Worm (Caenorhabditis elegans) whole organism, dauer: ENCODE results near the gene W02G9.4.
"Not testable (repeated sequence)": the region's sequence is repeated elsewhere in the genome, so short reads cannot be mapped to it uniquely, and the experiment has no call there.

ENCODE experiments used
- unc-62 ChIP-seq: sonication (generic microtip); optimal IDR thresholded peaks from 2 replicates; lab custom pipeline; 2017; ENCODE audit warnings: missing biosample characterization, missing genetic modification reagents, missing genetic modification characterization

The W02G9.4 gene

ce11 chrV:2666600-2666999 lies at the start of gene W02G9.4:
TSS of gene W02G9.4 (plus strand) at chrV:2666900.
- no peak for TF ChIP-seq unc-62 (GFP tag; lab: Kevin White, UChicago)

- TF ChIP-seq unc-62 (GFP tag; lab: Kevin White, UChicago), result no peak
These were observed 49.2 kb upstream of the W02G9.4 start for ce11 chrV:2617499-2617898.

ce11 chrV:2621879-2622278 lies 44.8 kb upstream of the W02G9.4 start, which contains the start of gene srh-271:
TSS of gene srh-271 (minus strand) at chrV:2621979.
- no peak for TF ChIP-seq unc-62 (GFP tag; lab: Kevin White, UChicago)

- TF ChIP-seq unc-62 (GFP tag; lab: Kevin White, UChicago), result no peak
These were observed 42.9 kb upstream of the W02G9.4 start for ce11 chrV:2623765-2624164.

- TF ChIP-seq unc-62 (GFP tag; lab: Kevin White, UChicago), result not testable (repeated sequence)
These were observed 41.3 kb upstream of the W02G9.4 start, which contains the start of gene sknr-1 for ce11 chrV:2625360-2625759. TSS of gene sknr-1 (minus strand) at chrV:2625460.

ce11 chrV:2638545-2638944 lies 28.2 kb upstream of the W02G9.4 start, which contains the start of gene W02H5.19:
TSS of gene W02H5.19 (plus strand) at chrV:2638890.
- no peak for TF ChIP-seq unc-62 (GFP tag; lab: Kevin White, UChicago)

ce11 chrV:2639035-2639434 lies 27.7 kb upstream of the W02G9.4 start, which contains the start of gene W02H5.2:
TSS of gene W02H5.2 (plus strand) at chrV:2639335.
- TF ChIP-seq unc-62 (GFP tag; lab: Kevin White, UChicago), result no peak

- TF ChIP-seq unc-62 (GFP tag; lab: Kevin White, UChicago), result no peak
These were observed 27.2 kb upstream of the W02G9.4 start for ce11 chrV:2639506-2639905.

- no peak for TF ChIP-seq unc-62 (GFP tag; lab: Kevin White, UChicago)
These were observed 20.6 kb upstream of the W02G9.4 start for ce11 chrV:2646067-2646466.

- no peak for TF ChIP-seq unc-62 (GFP tag; lab: Kevin White, UChicago)
These were observed 19.4 kb upstream of the W02G9.4 start for ce11 chrV:2647222-2647796.

ce11 chrV:2650980-2651379 lies 15.7 kb upstream of the W02G9.4 start:
- TF ChIP-seq unc-62 (GFP tag; lab: Kevin White, UChicago), result no peak

ce11 chrV:2652557-2653133 lies 14.1 kb upstream of the W02G9.4 start, which contains the start of the genes W02H5.8 and angl-1:
TSS of gene W02H5.8 (minus strand) at chrV:2652657.
TSS of gene angl-1 (plus strand) at chrV:2653083.
- TF ChIP-seq unc-62 (GFP tag; lab: Kevin White, UChicago), result no peak

- no peak for TF ChIP-seq unc-62 (GFP tag; lab: Kevin White, UChicago)
These were observed 10.5 kb upstream of the W02G9.4 start for ce11 chrV:2656159-2656558.

ce11 chrV:2657682-2658081 lies 9.0 kb upstream of the W02G9.4 start:
- no peak for TF ChIP-seq unc-62 (GFP tag; lab: Kevin White, UChicago)

ce11 chrV:2660457-2660856 lies 6.2 kb upstream of the W02G9.4 start:
- no peak for TF ChIP-seq unc-62 (GFP tag; lab: Kevin White, UChicago)

ce11 chrV:2664525-2665053 lies 2.1 kb upstream of the W02G9.4 start, which contains the start of gene ndx-2:
TSS of gene ndx-2 (minus strand) at chrV:2665003.
- no peak for TF ChIP-seq unc-62 (GFP tag; lab: Kevin White, UChicago)

ce11 chrV:2671155-2671554 lies 4.5 kb downstream of the W02G9.4 start, which contains the start of gene kel-8:
TSS of gene kel-8 (plus strand) at chrV:2671455.
- TF ChIP-seq unc-62 (GFP tag; lab: Kevin White, UChicago), result no peak
